Worm (Caenorhabditis elegans) whole organism, L4/young adult: ENCODE measurements around the gene Y54G2A.12.

Experiments used
- dao-5 ChIP-seq: sonication (generic microtip); optimal IDR thresholded peaks from 2 replicates; lab custom pipeline; 2016; ENCODE audit warnings: missing genotype, missing genetic modification characterization, moderate library complexity, missing compliant biosample characterization
- him-1 ChIP-seq: sonication (generic microtip); optimal IDR thresholded peaks from 2 replicates; lab custom pipeline; 2016; ENCODE audit warnings: missing genotype, missing genetic modification reagents, missing genetic modification characterization, missing compliant biosample characterization

ce11 chrIV:2799890-2800289 lies 17.2 kb upstream of the Y54G2A.12 start:
- TF ChIP-seq him-1 (tag; lab: Kevin White, UChicago) (no peak), dao-5 (tag; lab: Kevin White, UChicago) (no peak)
